Worm (Caenorhabditis elegans) whole organism, L3 larva: ENCODE results near the gene str-174.

Source experiments
- ZK546.5 ChIP-seq: sonication (generic microtip); optimal IDR thresholded peaks from 2 replicates; lab custom pipeline; 2017; ENCODE audit warnings: missing biosample characterization, missing genetic modification characterization
- lin-39 ChIP-seq: fragments of 150-350 bp; optimal IDR thresholded peaks from 2 replicates; lab custom pipeline; 2018; ENCODE audit warnings: missing biosample characterization, missing genetic modification reagents, missing genetic modification characterization
- nhr-25 ChIP-seq: sonication (generic microtip); optimal IDR thresholded peaks from 2 replicates; lab custom pipeline; 2017; ENCODE audit warnings: missing biosample characterization, missing genetic modification characterization
- nhr-28 ChIP-seq: fragments of 150-350 bp; optimal IDR thresholded peaks from 2 replicates; lab custom pipeline; 2014; ENCODE audit warnings: missing biosample characterization, missing genetic modification characterization
- nhr-76 ChIP-seq: fragments of 150-350 bp; sonication (generic microtip); optimal IDR thresholded peaks from 5 replicates; lab custom pipeline; 2014; ENCODE audit warnings: missing biosample characterization, missing genetic modification characterization
- tbx-2 ChIP-seq: sonication (generic microtip); optimal IDR thresholded peaks from 2 replicates; lab custom pipeline; 2016; ENCODE audit warnings: mild to moderate bottlenecking, missing genetic modification characterization, missing compliant biosample characterization

ce11 chrIV:4866599-4866998 lies 7.9 kb downstream of the str-174 start:
- TF ChIP-seq nhr-76 (tag; lab: Kevin White, UChicago) (no peak), nhr-25 (tag; lab: Kevin White, UChicago) (no peak), nhr-28 (tag; lab: Kevin White, UChicago) (no peak), lin-39 (tag; lab: Kevin White, UChicago) (no peak), ZK546.5 (tag; lab: Kevin White, UChicago) (no peak), tbx-2 (tag; lab: Kevin White, UChicago) (no peak)
